Worm (Caenorhabditis elegans) whole organism, L4 larva: ENCODE results near the gene ZC239.22.

Experiments used
- F37D6.2 ChIP-seq: sonication (generic microtip); optimal IDR thresholded peaks from 2 replicates; lab custom pipeline; 2016; ENCODE audit warnings: mild to moderate bottlenecking, missing genetic modification characterization, missing compliant biosample characterization
- Y75B8A.6 ChIP-seq: fragments of 200-800 bp; sonication (Bioruptor generic); IDR thresholded peaks from 2 replicates; pipeline ENCODE4 v1.3.6; 2022; ENCODE audit warnings: missing genetic modification reagents, missing genetic modification characterization, missing compliant biosample characterization
- hif-1 ChIP-seq, 2 experiments: sonication (generic microtip); optimal IDR thresholded peaks; 2 replicates each; lab custom pipeline; 2016 to 2017; ENCODE audit warnings: missing compliant biosample characterization in 2 of 2, missing genetic modification characterization in 2 of 2, missing genetic modification reagents in 2 of 2, missing genotype in 2 of 2, mild to moderate bottlenecking in 1 of 2
- jun-1 ChIP-seq: fragments of 150-350 bp; optimal IDR thresholded peaks from 2 replicates; lab custom pipeline; 2014; ENCODE audit warnings: missing biosample characterization, missing genetic modification reagents, missing genetic modification characterization
- unc-62 ChIP-seq, 3 experiments: fragments of 150-350 bp in 1 of 3; sonication (generic microtip); optimal IDR thresholded peaks in 2 of 3; peaks in 1 of 3; 1 replicate in 1 of 3; 2 replicates in 2 of 3; lab custom pipeline; 2014 to 2017; ENCODE audit warnings: missing biosample characterization in 3 of 3, missing genetic modification characterization in 3 of 3, missing genetic modification reagents in 3 of 3, missing genotype in 1 of 3

DNA sequence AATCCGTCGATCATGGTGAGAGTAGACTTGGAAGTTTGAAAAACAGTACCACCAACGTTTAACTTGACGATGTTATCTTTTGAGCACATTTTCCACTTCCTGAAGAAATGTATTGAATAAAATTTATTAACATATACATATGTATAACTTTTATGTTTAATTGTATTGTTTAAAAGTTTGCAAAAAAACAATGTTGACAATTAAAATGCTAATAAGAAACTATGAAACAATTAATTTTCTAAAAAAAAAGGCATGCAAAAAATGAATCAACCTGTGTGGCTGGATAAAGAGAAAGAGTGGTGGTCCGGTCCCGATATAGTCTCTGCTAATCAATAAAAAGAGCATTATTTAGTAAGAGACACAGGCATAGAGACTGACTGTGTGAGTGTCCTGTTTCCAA is 14.1 kb upstream of the ZC239.22 start, which contains the start of gene C17F4.8:
- TF ChIP-seq Y75B8A.6 (no peak), F37D6.2 (tag; lab: Kevin White, UChicago) (no peak), jun-1 (tag; lab: Kevin White, UChicago) (no peak), hif-1 (tag; optimal IDR thresholded peaks at IDR 0.05; lab: Kevin White, UChicago) (no peak), unc-62 (GFP tag; optimal IDR thresholded peaks at IDR 0.05 in 1 of 2; lab: Kevin White, UChicago) (no peak), unc-62 (tag; optimal IDR thresholded peaks at IDR 0.05; lab: Kevin White, UChicago) (no peak)
